Fruit fly (Drosophila melanogaster): ENCODE results near the gene CG2157.

DNA sequence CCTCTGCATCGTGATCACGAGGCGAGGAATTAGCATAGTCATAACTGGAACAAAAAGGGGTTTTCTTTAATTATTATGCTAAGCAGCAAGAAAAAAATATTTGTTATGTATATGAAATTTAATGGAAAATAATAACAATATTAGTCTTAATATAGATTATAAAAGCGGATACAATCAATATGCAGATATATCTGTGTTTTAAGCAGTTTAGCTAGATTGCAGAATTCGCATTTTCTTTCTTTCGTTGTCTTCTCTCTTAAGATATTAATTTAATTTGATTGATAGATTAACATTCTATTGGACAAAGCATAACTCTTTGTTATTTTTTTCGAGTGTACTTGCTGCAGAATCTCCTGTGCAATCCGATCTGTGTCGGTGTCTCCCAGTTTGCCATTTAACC lies 41.8 kb upstream of the CG2157 start:
- TF ChIP-seq EcR (GFP tag; optimal IDR thresholded peaks at IDR 0.05), result no peak
- TF ChIP-seq pan (optimal IDR thresholded peaks at IDR 0.05), result no peak
- TF ChIP-seq Dll (optimal IDR thresholded peaks at IDR 0.05), result no peak

Measured in whole organism.